Worm (Caenorhabditis elegans) whole organism, L3 larva: ENCODE data around the gene K08H2.2.

Experiments used
- R02D3.7 ChIP-seq: fragments of 150-350 bp; optimal IDR thresholded peaks from 2 replicates; lab custom pipeline; 2014; ENCODE audit warnings: missing biosample characterization, missing genetic modification characterization
- ceh-28 ChIP-seq: fragments of 150-350 bp; optimal IDR thresholded peaks from 2 replicates; lab custom pipeline; 2014; ENCODE audit warnings: missing biosample characterization, missing genetic modification reagents, missing genetic modification characterization
- ceh-82 ChIP-seq: fragments of 150-350 bp; optimal IDR thresholded peaks from 2 replicates; lab custom pipeline; 2014; ENCODE audit warnings: missing biosample characterization, missing genetic modification characterization
- egl-27 ChIP-seq: sonication (generic microtip); optimal IDR thresholded peaks from 4 replicates; lab custom pipeline; 2017; ENCODE audit warnings: missing biosample characterization, missing genetic modification reagents, missing genetic modification characterization
- egl-5 ChIP-seq: fragments of 150-350 bp; optimal IDR thresholded peaks from 2 replicates; lab custom pipeline; 2017; ENCODE audit warnings: missing biosample characterization, missing genetic modification reagents, missing genetic modification characterization, inconsistent platforms
- elt-1 ChIP-seq: fragments of 150-350 bp; optimal IDR thresholded peaks from 2 replicates; lab custom pipeline; 2014; ENCODE audit warnings: missing biosample characterization, missing genetic modification characterization
- elt-2 ChIP-seq: sonication (generic microtip); optimal IDR thresholded peaks from 2 replicates; lab custom pipeline; 2016; ENCODE audit warnings: missing genetic modification reagents, mild to moderate bottlenecking, missing genetic modification characterization, missing compliant biosample characterization
- elt-3 ChIP-seq, 3 experiments: fragments of 150-350 bp in 1 of 3; sonication (generic microtip) in 2 of 3; optimal IDR thresholded peaks; 2 replicates in 2 of 3; 4 replicates in 1 of 3; lab custom pipeline; 2014 to 2017; ENCODE audit warnings: missing biosample characterization in 3 of 3, missing genetic modification characterization in 3 of 3
- eor-1 ChIP-seq, 2 experiments: fragments of 150-350 bp; optimal IDR thresholded peaks; 2 replicates each; lab custom pipeline; 2014 to 2018; ENCODE audit warnings: missing biosample characterization in 2 of 2, missing genetic modification characterization in 2 of 2
- fkh-10 ChIP-seq: sonication (generic microtip); optimal IDR thresholded peaks from 2 replicates; lab custom pipeline; 2017; ENCODE audit warnings: missing biosample characterization, missing genetic modification reagents, missing genetic modification characterization
- fkh-2 ChIP-seq: fragments of 150-350 bp; optimal IDR thresholded peaks from 2 replicates; lab custom pipeline; 2014; ENCODE audit warnings: missing biosample characterization, missing genetic modification reagents, missing genetic modification characterization
- jun-1 ChIP-seq: fragments of 150-350 bp; optimal IDR thresholded peaks from 2 replicates; lab custom pipeline; 2014; ENCODE audit warnings: missing biosample characterization, missing genetic modification reagents, missing genetic modification characterization
- lin-39 ChIP-seq: fragments of 150-350 bp; optimal IDR thresholded peaks from 2 replicates; lab custom pipeline; 2018; ENCODE audit warnings: missing biosample characterization, missing genetic modification reagents, missing genetic modification characterization
- lsy-12 ChIP-seq: sonication (generic microtip); optimal IDR thresholded peaks from 2 replicates; lab custom pipeline; 2016; ENCODE audit warnings: mild to moderate bottlenecking, missing genetic modification characterization, missing compliant biosample characterization
- mdl-1 ChIP-seq: fragments of 150-350 bp; optimal IDR thresholded peaks from 2 replicates; lab custom pipeline; 2014; ENCODE audit warnings: missing biosample characterization, missing genetic modification characterization
- mml-1 ChIP-seq: fragments of 150-350 bp; sonication (generic microtip); optimal IDR thresholded peaks from 3 replicates; lab custom pipeline; 2014; ENCODE audit warnings: missing biosample characterization, missing genetic modification characterization
- nfya-1 ChIP-seq: sonication (generic microtip); optimal IDR thresholded peaks from 2 replicates; lab custom pipeline; 2017; ENCODE audit warnings: missing genetic modification characterization, mild to moderate bottlenecking, missing compliant biosample characterization, antibody characterized with exemption, moderate library complexity; ENCODE audit not compliant: insufficient read depth
- nhr-11 ChIP-seq: fragments of 150-350 bp; optimal IDR thresholded peaks from 2 replicates; lab custom pipeline; 2014; ENCODE audit warnings: missing biosample characterization, missing genetic modification characterization
- nhr-23 ChIP-seq: fragments of 150-350 bp; optimal IDR thresholded peaks from 2 replicates; lab custom pipeline; 2014; ENCODE audit warnings: missing biosample characterization, missing genetic modification reagents, missing genetic modification characterization
- nhr-237 ChIP-seq: fragments of 150-350 bp; optimal IDR thresholded peaks from 2 replicates; lab custom pipeline; 2014; ENCODE audit warnings: missing biosample characterization, missing genetic modification characterization
- nhr-25 ChIP-seq: sonication (generic microtip); optimal IDR thresholded peaks from 2 replicates; lab custom pipeline; 2017; ENCODE audit warnings: missing biosample characterization, missing genetic modification characterization
- nhr-28 ChIP-seq: fragments of 150-350 bp; optimal IDR thresholded peaks from 2 replicates; lab custom pipeline; 2014; ENCODE audit warnings: missing biosample characterization, missing genetic modification characterization
- nhr-43 ChIP-seq: sonication (generic microtip); optimal IDR thresholded peaks from 2 replicates; lab custom pipeline; 2016; ENCODE audit warnings: mild to moderate bottlenecking, missing genetic modification characterization, missing compliant biosample characterization; ENCODE audit not compliant: poor library complexity, severe bottlenecking
- nhr-67 ChIP-seq: fragments of 150-350 bp; optimal IDR thresholded peaks from 2 replicates; lab custom pipeline; 2014; ENCODE audit warnings: missing biosample characterization, missing genetic modification characterization
- nhr-76 ChIP-seq: fragments of 150-350 bp; sonication (generic microtip); optimal IDR thresholded peaks from 5 replicates; lab custom pipeline; 2014; ENCODE audit warnings: missing biosample characterization, missing genetic modification characterization
- pqm-1 ChIP-seq: fragments of 150-350 bp; optimal IDR thresholded peaks from 2 replicates; lab custom pipeline; 2017; ENCODE audit warnings: missing biosample characterization, missing genetic modification characterization, inconsistent platforms
- sea-2 ChIP-seq: fragments of 150-350 bp; sonication (generic microtip); optimal IDR thresholded peaks from 4 replicates; lab custom pipeline; 2014; ENCODE audit warnings: missing biosample characterization, missing genetic modification reagents, missing genetic modification characterization
- skn-1 ChIP-seq: fragments of 150-350 bp; optimal IDR thresholded peaks from 2 replicates; lab custom pipeline; 2014; ENCODE audit warnings: missing biosample characterization, missing genetic modification characterization
- snpc-4 ChIP-seq: fragments of 150-350 bp; optimal IDR thresholded peaks from 2 replicates; lab custom pipeline; 2014; ENCODE audit warnings: missing biosample characterization, missing genetic modification characterization
- unc-39 ChIP-seq: sonication (generic microtip); optimal IDR thresholded peaks from 4 replicates; lab custom pipeline; 2017; ENCODE audit warnings: missing biosample characterization, missing genetic modification characterization
- unc-62 ChIP-seq: fragments of 150-350 bp; sonication (generic microtip); optimal IDR thresholded peaks from 4 replicates; lab custom pipeline; 2014; ENCODE audit warnings: missing biosample characterization, missing genetic modification reagents, missing genetic modification characterization
- zag-1 ChIP-seq: fragments of 150-350 bp; optimal IDR thresholded peaks from 2 replicates; lab custom pipeline; 2014; ENCODE audit warnings: missing biosample characterization, missing genetic modification characterization
- ztf-11 ChIP-seq: fragments of 150-350 bp; optimal IDR thresholded peaks from 2 replicates; lab custom pipeline; 2014; ENCODE audit warnings: missing biosample characterization, missing genetic modification characterization
- ztf-4 ChIP-seq: fragments of 150-350 bp; optimal IDR thresholded peaks from 2 replicates; lab custom pipeline; 2014; ENCODE audit warnings: missing biosample characterization, missing genetic modification characterization

Gene K08H2.2

ce11 chrX:13234879-13235278 is at the start of gene K08H2.2:
TSS of gene K08H2.2 (minus strand) at chrX:13234979.
- no peak for TF ChIP-seq eor-1 (tag; optimal IDR thresholded peaks at IDR 0.05; lab: Kevin White, UChicago)
- TF ChIP-seq unc-39 (tag; lab: Kevin White, UChicago) = no peak
- TF ChIP-seq nhr-43 (tag; lab: Kevin White, UChicago) = no peak
- no peak for TF ChIP-seq nhr-25 (tag; lab: Kevin White, UChicago)
- no peak for TF ChIP-seq sea-2 (GFP tag; lab: Kevin White, UChicago)
- TF ChIP-seq R02D3.7 (tag; lab: Kevin White, UChicago) = no peak
- TF ChIP-seq egl-27 = no peak
- TF ChIP-seq pqm-1 (tag; lab: Kevin White, UChicago) = no peak
- TF ChIP-seq nhr-11 (tag; lab: Kevin White, UChicago) = no peak
- TF ChIP-seq nfya-1 (tag; lab: Kevin White, UChicago) = no peak
- no peak for TF ChIP-seq ceh-82
- no peak for TF ChIP-seq nhr-76 (tag; lab: Kevin White, UChicago)
- no peak for TF ChIP-seq mml-1 (tag; lab: Kevin White, UChicago)
- TF ChIP-seq zag-1 (tag; lab: Kevin White, UChicago) = no peak

DNA sequence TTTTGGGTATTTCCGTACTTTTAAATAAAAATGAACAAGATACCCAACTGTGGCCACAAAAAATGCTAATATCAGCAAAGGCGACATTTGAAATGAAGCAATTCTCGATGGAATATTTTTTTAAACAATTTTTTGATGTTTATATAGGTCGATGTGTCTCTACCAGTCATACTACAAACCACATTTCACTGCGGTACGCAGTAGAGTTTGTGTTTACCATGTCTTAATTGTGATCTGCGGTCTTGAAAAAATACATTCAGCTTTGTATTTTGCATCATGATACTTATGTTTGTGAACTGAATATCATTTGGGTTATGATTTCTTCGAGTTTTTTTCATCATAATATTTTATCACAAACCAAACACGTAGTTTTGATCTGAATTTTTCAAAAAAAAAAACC is 49.3 kb upstream of the K08H2.2 start, which contains the start of gene cyp-14A4:
cyp-14A4 (minus strand) TSS at position 107 of the 400 bp plus-strand sequence.
- no peak for TF ChIP-seq nhr-28 (tag; lab: Kevin White, UChicago)
- no peak for TF ChIP-seq mdl-1 (tag; lab: Kevin White, UChicago)
- no peak for TF ChIP-seq elt-3 (tag; optimal IDR thresholded peaks at IDR 0.05; lab: Kevin White, UChicago)
- TF ChIP-seq egl-5 = no peak
- no peak for TF ChIP-seq elt-2 (tag; lab: Kevin White, UChicago)
- TF ChIP-seq ztf-4 (tag; lab: Kevin White, UChicago) = no peak
- no peak for TF ChIP-seq unc-62 (GFP tag; lab: Kevin White, UChicago)
- no peak for TF ChIP-seq nhr-23 (tag; lab: Kevin White, UChicago)
- TF ChIP-seq sea-2 (GFP tag; lab: Kevin White, UChicago) = no peak
- no peak for TF ChIP-seq nhr-25 (tag; lab: Kevin White, UChicago)
- TF ChIP-seq nhr-237 (tag; lab: Kevin White, UChicago) = no peak
- TF ChIP-seq lsy-12 = no peak
- TF ChIP-seq R02D3.7 (tag; lab: Kevin White, UChicago) = no peak
- no peak for TF ChIP-seq pqm-1 (tag; lab: Kevin White, UChicago)

DNA sequence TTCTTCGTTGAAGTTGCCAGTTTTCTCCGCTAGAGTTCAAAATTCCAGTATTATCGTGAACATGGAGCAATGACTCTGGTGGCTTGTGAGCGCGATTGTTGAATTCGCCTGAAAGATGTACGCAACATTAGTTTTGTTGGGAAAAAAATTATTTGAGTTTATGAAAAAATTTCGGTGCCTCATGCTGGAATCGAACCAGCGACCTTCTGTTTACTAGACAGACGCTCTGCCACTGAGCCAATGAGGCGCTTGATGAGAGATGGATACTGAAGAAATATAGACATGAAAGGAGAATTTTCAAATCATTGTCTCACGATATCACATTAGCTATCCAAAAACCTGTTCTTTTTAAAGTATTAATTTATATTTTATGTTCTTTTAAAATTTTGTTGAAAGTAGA is 48.7 kb upstream of the K08H2.2 start:
- no peak for TF ChIP-seq jun-1 (tag; lab: Kevin White, UChicago)
- no peak for TF ChIP-seq R02D3.7 (tag; lab: Kevin White, UChicago)
- no peak for TF ChIP-seq elt-1 (tag; lab: Kevin White, UChicago)
- TF ChIP-seq nhr-43 (tag; lab: Kevin White, UChicago) = peak; percentile 62
- peak; percentile 16 for TF ChIP-seq elt-2 (tag; lab: Kevin White, UChicago)

DNA sequence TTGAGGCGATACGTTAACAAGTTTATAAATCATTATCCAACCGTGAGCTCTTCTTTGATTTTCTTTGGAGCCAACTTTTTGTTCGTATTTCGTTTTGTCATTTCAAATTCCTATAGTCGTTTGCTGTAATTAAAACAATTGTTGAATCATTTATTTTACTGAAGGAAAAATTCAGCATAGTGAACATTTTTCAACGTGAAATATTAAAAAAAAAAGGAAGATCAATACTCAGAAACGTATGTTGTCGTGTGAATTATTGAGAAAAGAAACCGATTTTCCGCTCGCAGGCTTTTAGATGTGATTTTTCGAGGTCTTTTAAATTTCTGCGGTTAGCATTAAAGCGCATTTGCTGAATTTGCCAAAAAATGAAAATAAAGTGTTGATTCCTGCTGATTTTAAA is 44.1 kb upstream of the K08H2.2 start, which contains the start of gene phf-33:
phf-33 (minus strand) TSS at position 101 of the 400 bp plus-strand sequence.
- TF ChIP-seq unc-62 (GFP tag; lab: Kevin White, UChicago) (no peak), nhr-67 (tag; lab: Kevin White, UChicago) (no peak), jun-1 (tag; lab: Kevin White, UChicago) (no peak), nhr-28 (tag; lab: Kevin White, UChicago) (no peak), nhr-237 (tag; lab: Kevin White, UChicago) (no peak), nhr-43 (tag; lab: Kevin White, UChicago) (no peak), skn-1 (tag; lab: Kevin White, UChicago) (no peak), snpc-4 (tag; lab: Kevin White, UChicago) (no peak), ceh-28 (no peak)

DNA sequence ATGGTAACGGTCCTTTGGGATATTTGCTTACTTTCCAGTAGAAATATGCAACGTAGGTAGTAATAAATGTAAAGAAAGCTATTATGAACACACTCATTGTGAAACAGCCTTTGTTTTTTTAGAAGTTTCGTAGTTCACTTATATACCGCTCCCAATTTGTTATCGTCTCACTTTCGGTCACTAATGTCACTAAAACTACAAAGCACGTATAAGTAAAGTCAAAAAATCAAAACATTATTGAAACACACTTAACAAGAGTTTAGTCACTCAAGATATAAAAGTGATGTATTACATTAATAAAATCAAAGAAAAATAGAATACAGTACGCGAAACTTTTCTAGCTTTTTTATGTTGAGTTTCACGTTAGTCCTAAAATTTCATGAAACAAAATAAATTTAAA is 39.3 kb upstream of the K08H2.2 start, which contains the start of gene cyp-14A3:
cyp-14A3 (minus strand) TSS at position 101 of the 400 bp plus-strand sequence.
- no peak for TF ChIP-seq pqm-1 (tag; lab: Kevin White, UChicago)
- TF ChIP-seq nhr-67 (tag; lab: Kevin White, UChicago) = no peak
- TF ChIP-seq egl-27 = no peak
- TF ChIP-seq nhr-11 (tag; lab: Kevin White, UChicago) = no peak
- no peak for TF ChIP-seq ceh-82
- no peak for TF ChIP-seq ztf-11 (tag; lab: Kevin White, UChicago)
- TF ChIP-seq fkh-10 (GFP tag; lab: Kevin White, UChicago) = no peak
- TF ChIP-seq elt-3 (tag; optimal IDR thresholded peaks at IDR 0.05; lab: Kevin White, UChicago) = no peak
- TF ChIP-seq zag-1 (tag; lab: Kevin White, UChicago) = no peak
- no peak for TF ChIP-seq fkh-2 (tag; lab: Kevin White, UChicago)
- TF ChIP-seq jun-1 (tag; lab: Kevin White, UChicago) = no peak
- TF ChIP-seq lin-39 = no peak
- TF ChIP-seq, all 47 proteins: peak for 0
